Worm (Caenorhabditis elegans): ENCODE results near the gene acs-19.

DNA sequence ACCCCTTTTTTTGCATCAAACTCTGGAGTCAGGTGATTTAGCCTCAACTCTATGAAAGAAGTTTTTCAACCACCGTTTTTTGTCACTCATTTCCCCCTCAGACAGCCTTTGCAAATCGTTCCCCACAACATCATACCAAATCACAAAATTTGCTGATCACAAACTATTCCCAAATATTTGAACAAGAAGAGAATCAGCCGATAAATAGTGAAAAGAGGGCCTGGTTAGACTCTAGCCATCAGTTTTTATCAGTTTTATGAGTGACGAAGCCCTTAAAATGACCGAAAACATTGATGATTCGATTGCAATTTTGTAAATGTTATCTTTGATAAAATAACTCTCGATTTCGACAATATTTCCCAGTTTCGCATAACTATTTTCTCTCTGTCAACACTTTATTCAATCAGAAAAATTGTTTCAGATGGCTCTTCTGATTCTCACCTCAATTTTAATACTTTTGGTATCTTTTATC lies 29.5 kb upstream of the acs-19 start, which contains the start of gene cyp-25A2:
- TF ChIP-seq T22C8.4 (GFP tag; IDR thresholded peaks at IDR 0.05) (no peak), tab-1 (GFP tag; IDR thresholded peaks at IDR 0.05) (no peak)
